Worm (Caenorhabditis elegans) whole organism, L4/young adult: Measurements from ENCODE around the gene col-153.

Experiments
- W03F9.2 ChIP-seq: fragments of 150-350 bp; optimal IDR thresholded peaks from 2 replicates; lab custom pipeline; 2014; ENCODE audit warnings: missing biosample characterization, missing genetic modification characterization
- dao-5 ChIP-seq: sonication (generic microtip); optimal IDR thresholded peaks from 2 replicates; lab custom pipeline; 2016; ENCODE audit warnings: missing genotype, missing genetic modification characterization, moderate library complexity, missing compliant biosample characterization
- him-1 ChIP-seq: sonication (generic microtip); optimal IDR thresholded peaks from 2 replicates; lab custom pipeline; 2016; ENCODE audit warnings: missing genotype, missing genetic modification reagents, missing genetic modification characterization, missing compliant biosample characterization

DNA sequence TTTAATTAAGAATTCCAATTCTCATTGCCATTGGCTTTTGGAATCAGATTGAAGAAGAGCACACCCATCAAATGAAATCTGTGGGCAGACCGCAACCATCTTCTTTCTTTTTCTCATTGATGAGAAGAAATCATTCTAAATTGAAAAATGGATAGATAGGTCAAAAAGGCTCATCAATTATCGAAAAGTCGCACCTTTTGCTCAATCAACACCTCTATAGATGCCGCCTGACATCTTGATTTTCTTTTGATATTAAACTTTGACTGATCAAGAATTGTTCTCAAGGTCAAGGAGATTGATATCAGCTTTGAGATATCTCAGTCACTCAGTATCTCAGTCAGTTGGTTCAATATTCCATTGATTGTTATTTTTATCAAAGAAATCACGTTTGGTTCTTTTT is 39.7 kb upstream of the col-153 start:
- TF ChIP-seq dao-5: no peak
- TF ChIP-seq W03F9.2: no peak
- TF ChIP-seq him-1 (tag; lab: Kevin White, UChicago): no peak
